Worm (Caenorhabditis elegans): ENCODE results near the gene polh-1.

Gene polh-1

DNA sequence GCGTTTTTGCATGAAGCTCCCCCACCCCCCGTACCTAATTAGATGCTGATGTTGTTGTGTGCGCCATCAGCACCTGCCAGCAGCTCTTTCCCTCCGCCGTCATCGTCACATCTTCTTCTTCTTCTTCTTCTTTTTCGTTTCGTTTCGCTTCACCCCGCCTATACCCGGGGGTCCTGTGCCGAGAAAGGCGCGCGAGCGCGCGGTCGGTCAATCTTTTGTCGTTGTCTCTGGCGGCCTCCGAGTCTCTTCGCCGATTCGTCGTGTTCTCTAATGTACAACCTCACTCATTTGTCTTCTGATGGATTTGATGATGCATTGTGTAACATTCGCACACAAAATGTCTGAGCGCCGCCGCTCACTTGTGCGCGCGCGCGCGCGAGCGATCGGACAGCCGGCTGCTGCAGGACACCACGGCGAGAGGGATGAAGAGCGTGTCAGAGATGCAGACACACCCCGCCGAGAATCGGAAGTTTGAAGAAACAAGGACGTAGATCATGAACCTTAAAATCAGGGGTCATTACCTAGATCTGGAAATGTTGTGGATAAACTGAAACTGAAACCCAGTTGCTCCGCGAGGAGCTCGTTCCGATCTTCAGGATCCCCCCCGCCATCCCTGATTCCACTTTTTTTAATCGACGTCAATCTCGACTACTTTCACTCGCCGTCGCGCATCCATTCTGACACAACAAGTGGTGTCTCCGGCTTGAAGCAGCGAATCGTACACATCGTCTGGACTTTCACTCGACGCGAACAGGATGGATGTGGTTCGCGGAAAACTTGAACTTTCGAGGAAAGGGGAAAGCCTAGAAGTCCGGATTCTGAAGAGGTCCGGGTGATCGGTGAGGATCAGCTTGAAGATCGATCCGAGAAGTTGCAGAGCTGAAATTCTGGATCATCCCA is 26.4 kb downstream of the polh-1 start (continued):
- TF ChIP-seq mdl-1 (tag; optimal IDR thresholded peaks at IDR 0.05) (peak; percentile 91 to 92), daf-8 (GFP tag; IDR thresholded peaks at IDR 0.05) (no peak), F44E2.7 (GFP tag; IDR thresholded peaks at IDR 0.05) (no peak), ceh-28 (tag; optimal IDR thresholded peaks at IDR 0.05) (peak; percentile 6), ztf-7 (tag; optimal IDR thresholded peaks at IDR 0.05) (no peak), egl-27 (tag; optimal IDR thresholded peaks at IDR 0.05) (no peak), daf-12 (tag; optimal IDR thresholded peaks at IDR 0.05) (no peak), Y75B8A.6 (GFP tag; IDR thresholded peaks at IDR 0.05) (no peak), skn-1 (tag; optimal IDR thresholded peaks at IDR 0.05) (no peak), ceh-62 (tag; optimal IDR thresholded peaks at IDR 0.05) (no peak), dmd-9 (GFP tag; IDR thresholded peaks at IDR 0.05) (no peak), nhr-111 (GFP tag; optimal IDR thresholded peaks at IDR 0.05) (no peak)

DNA sequence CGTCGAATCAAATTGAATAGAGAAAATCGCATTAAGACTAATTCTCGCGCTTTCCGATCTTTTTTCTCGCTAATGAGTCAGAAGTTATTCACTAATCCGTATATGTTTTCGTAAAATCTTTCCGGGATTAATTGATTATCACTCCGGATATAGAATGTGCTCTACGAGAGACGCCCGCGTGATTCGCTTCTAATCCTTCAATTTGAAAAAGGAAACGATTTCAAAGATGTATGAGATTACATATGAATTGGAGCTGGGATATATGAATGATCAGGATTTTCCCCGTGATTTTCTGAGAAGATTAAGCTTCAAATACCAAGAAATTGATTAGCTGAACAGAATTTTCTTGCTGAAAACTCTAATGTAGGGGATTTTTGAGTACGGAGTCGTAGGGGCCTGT is 27.6 kb downstream of the polh-1 start:
- TF ChIP-seq mxl-3 (GFP tag; optimal IDR thresholded peaks at IDR 0.05) (no peak), jun-1 (tag; optimal IDR thresholded peaks at IDR 0.05) (no peak), nhr-11 (tag; optimal IDR thresholded peaks at IDR 0.05) (peak; percentile 1)

DNA sequence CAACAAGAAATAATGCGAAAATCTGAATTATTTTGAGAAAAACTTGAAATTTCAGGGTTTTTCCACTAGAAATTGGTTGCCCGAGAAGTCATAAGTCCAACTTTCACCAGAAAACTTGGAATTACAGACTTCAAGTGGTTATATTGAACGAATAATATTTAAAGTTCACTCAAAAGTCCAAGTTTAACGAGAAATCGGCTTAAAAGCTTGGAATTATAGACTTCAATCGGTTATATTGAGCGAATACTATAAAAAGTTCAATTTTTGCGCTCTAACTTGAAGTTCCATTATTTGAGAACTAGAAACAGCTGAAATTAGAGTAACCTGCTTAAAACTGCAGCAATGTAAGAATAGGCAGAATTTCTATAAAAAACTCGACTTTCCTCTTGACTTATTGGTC is 28.0 kb downstream of the polh-1 start:
- TF ChIP-seq unc-62 (GFP tag; optimal IDR thresholded peaks at IDR 0.05 in 1 of 2), result peak in 1 of 2 experiments; percentile 93
- no peak for TF ChIP-seq unc-62 (tag; optimal IDR thresholded peaks at IDR 0.05)
- TF ChIP-seq nhr-102 (tag; optimal IDR thresholded peaks at IDR 0.05), result no peak

DNA sequence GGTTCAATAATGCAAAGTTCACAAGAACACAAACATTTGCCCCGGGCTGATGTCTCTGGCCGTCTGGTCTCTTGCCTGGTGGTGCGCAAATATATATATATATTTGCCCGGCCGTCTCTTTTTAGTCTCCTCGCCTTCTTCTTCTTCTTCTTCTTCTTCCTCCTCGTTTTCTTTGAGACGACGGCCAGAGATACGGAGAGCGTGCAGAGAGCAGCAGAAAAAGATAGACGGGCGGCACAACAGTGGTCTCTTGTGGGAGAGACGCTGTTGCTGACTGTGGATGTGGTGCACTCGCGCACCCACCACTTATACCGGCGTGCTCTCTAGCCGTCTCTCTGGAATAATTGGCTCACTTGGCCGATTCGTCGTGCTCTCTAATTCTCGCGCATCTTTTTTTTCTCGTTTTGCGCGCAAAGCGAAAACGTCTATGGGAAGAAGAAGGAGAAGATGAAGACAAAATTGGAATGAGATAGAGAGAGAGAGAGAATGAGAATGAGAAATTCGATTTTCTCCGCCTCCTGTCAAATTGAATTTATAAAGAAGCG is 28.9 kb downstream of the polh-1 start:
- TF ChIP-seq tag-97 (GFP tag; IDR thresholded peaks at IDR 0.05), result no peak
- TF ChIP-seq T26A8.4 (GFP tag; IDR thresholded peaks at IDR 0.05), result peak; percentile 89
- TF ChIP-seq aha-1 (tag), result peak; percentile 99
- TF ChIP-seq nhr-10 (tag; optimal IDR thresholded peaks at IDR 0.05), result peak; percentile 79
- TF ChIP-seq unc-39 (tag; optimal IDR thresholded peaks at IDR 0.05), result no peak
- TF ChIP-seq cey-2 (tag; optimal IDR thresholded peaks at IDR 0.05; ENCODE audit: borderline replicate concordance, insufficient read depth), result no peak
- TF ChIP-seq ZK337.2 (GFP tag; IDR thresholded peaks at IDR 0.05), result peak; percentile 56; the same call in 1 of the 2 replicates
- TF ChIP-seq zip-2 (tag; optimal IDR thresholded peaks at IDR 0.05), result no peak
- TF ChIP-seq spr-1 (tag; optimal IDR thresholded peaks at IDR 0.05), result peak; percentile 74
- TF ChIP-seq unc-62 (GFP tag; optimal IDR thresholded peaks at IDR 0.05 in 1 of 2), result peak in 1 of 2 experiments; percentile 100
- no peak for TF ChIP-seq unc-62 (tag; optimal IDR thresholded peaks at IDR 0.05)
- no peak for TF ChIP-seq mdt-29 (GFP tag; IDR thresholded peaks at IDR 0.05)
- TF ChIP-seq nhr-42 (GFP tag; IDR thresholded peaks at IDR 0.05), result peak; percentile 73; the same call in 1 of the 2 replicates
- TF ChIP-seq F10B5.3 (tag; optimal IDR thresholded peaks at IDR 0.05), result peak; percentile 71
- peak; percentile 92 for TF ChIP-seq nhr-102 (tag; optimal IDR thresholded peaks at IDR 0.05)
- TF ChIP-seq F44E2.7 (GFP tag; IDR thresholded peaks at IDR 0.05), result no peak
- TF ChIP-seq ama-1 (optimal IDR thresholded peaks at IDR 0.05), result peak; percentile 38
- TF ChIP-seq lin-13 (GFP tag; optimal IDR thresholded peaks at IDR 0.05), result peak; percentile 93
- peak; percentile 60 for TF ChIP-seq attf-4 (tag; optimal IDR thresholded peaks at IDR 0.05)
- peak; percentile 93 for TF ChIP-seq ceh-20 (GFP tag; IDR thresholded peaks at IDR 0.05)
- peak; percentile 90 for TF ChIP-seq hlh-30 (tag; optimal IDR thresholded peaks at IDR 0.05; ENCODE audit: insufficient read depth)
- TF ChIP-seq nhr-48 (tag; optimal IDR thresholded peaks at IDR 0.05), result peak; percentile 99
- no peak for TF ChIP-seq daf-8 (GFP tag; IDR thresholded peaks at IDR 0.05)
- peak; percentile 26 for TF ChIP-seq ceh-28 (tag; optimal IDR thresholded peaks at IDR 0.05)
- no peak for TF ChIP-seq arid-1 (GFP tag; conservative IDR thresholded peaks at IDR 0.05)
- TF ChIP-seq unc-130 (GFP tag; optimal IDR thresholded peaks at IDR 0.05), result no peak
- peak; percentile 69 for TF ChIP-seq lin-38 (GFP tag; IDR thresholded peaks at IDR 0.05)
- TF ChIP-seq mep-1 (tag; optimal IDR thresholded peaks at IDR 0.05), result peak; percentile 88
- peak; percentile 85 to 86 for TF ChIP-seq lsy-2 (tag; optimal IDR thresholded peaks at IDR 0.05)
- TF ChIP-seq zip-11 (GFP tag; IDR thresholded peaks at IDR 0.05), result no peak
- TF ChIP-seq vab-7 (GFP tag; IDR thresholded peaks at IDR 0.05), result 0 out of 2 replicates have a peak, but pooled peaks have one; percentile 21
- peak; percentile 71 for TF ChIP-seq zfp-2 (tag; optimal IDR thresholded peaks at IDR 0.05)
- peak; percentile 89 for TF ChIP-seq mxl-3 (GFP tag; optimal IDR thresholded peaks at IDR 0.05)

Measured in whole organism, L4 larva.